Worm (Caenorhabditis elegans): ENCODE results near the gene nhr-222.

The nhr-222 gene

ce11 chrV:3530403-3530802 lies 12.8 kb downstream of the nhr-222 start, which contains the start of gene srbc-66:
srbc-66 (plus strand) TSS chrV:3530703.
- TF ChIP-seq sdz-38 (tag; optimal IDR thresholded peaks at IDR 0.05), result no peak
- TF ChIP-seq lin-54 (GFP tag; optimal IDR thresholded peaks at IDR 0.05), result no peak
- no peak for TF ChIP-seq ztf-28 (GFP tag; IDR thresholded peaks at IDR 0.05)
- no peak for TF ChIP-seq F52B5.7 (tag; optimal IDR thresholded peaks at IDR 0.05)
- no peak for TF ChIP-seq mes-4 (tag; optimal IDR thresholded peaks at IDR 0.05)
- no peak for TF ChIP-seq hmg-20 (GFP tag; IDR thresholded peaks at IDR 0.05)
- TF ChIP-seq nhr-120 (GFP tag; IDR thresholded peaks at IDR 0.05), result no peak
- TF ChIP-seq nfya-1 (tag; optimal IDR thresholded peaks at IDR 0.05; ENCODE audit: borderline replicate concordance, insufficient read depth), result no peak
- no peak for TF ChIP-seq nfyb-1 (GFP tag; IDR thresholded peaks at IDR 0.05)
- TF ChIP-seq gei-17 (GFP tag; optimal IDR thresholded peaks at IDR 0.05), result no peak
- no peak for TF ChIP-seq snpc-1.3 (tag; optimal IDR thresholded peaks at IDR 0.05; ENCODE audit: insufficient read depth)
- no peak for TF ChIP-seq snpc-4 (GFP tag; optimal IDR thresholded peaks at IDR 0.05)
- no peak for TF ChIP-seq snpc-4 (tag; optimal IDR thresholded peaks at IDR 0.05)
- no peak for TF ChIP-seq K11D2.4 (GFP tag; IDR thresholded peaks at IDR 0.05)
- no peak for TF ChIP-seq pha-4 (tag; optimal IDR thresholded peaks at IDR 0.05)
- TF ChIP-seq ekl-4 (GFP tag; IDR thresholded peaks at IDR 0.05), result no peak
- TF ChIP-seq aptf-3 (GFP tag; IDR thresholded peaks at IDR 0.05), result no peak

- TF ChIP-seq ZK185.1 (tag; optimal IDR thresholded peaks at IDR 0.05; ENCODE audit: poor library complexity, severe bottlenecking), result no peak
- no peak for TF ChIP-seq B0336.3 (GFP tag; IDR thresholded peaks at IDR 0.05)
- TF ChIP-seq F55B11.4 (tag; optimal IDR thresholded peaks at IDR 0.05; ENCODE audit: borderline replicate concordance, insufficient read depth), result no peak
- TF ChIP-seq hmg-1.2 (GFP tag; IDR thresholded peaks at IDR 0.05), result no peak
- no peak for TF ChIP-seq nhr-80 (tag; optimal IDR thresholded peaks at IDR 0.05)
- TF ChIP-seq somi-1 (GFP tag; optimal IDR thresholded peaks at IDR 0.05), result no peak
- TF ChIP-seq athp-1 (tag; optimal IDR thresholded peaks at IDR 0.05), result no peak
- no peak for TF ChIP-seq cebp-1 (GFP tag; IDR thresholded peaks at IDR 0.05)
- TF ChIP-seq cebp-1 (tag; optimal IDR thresholded peaks at IDR 0.05), result no peak
- no peak for TF ChIP-seq lsy-27 (tag; optimal IDR thresholded peaks at IDR 0.05; ENCODE audit: borderline replicate concordance, insufficient read depth)
- no peak for TF ChIP-seq mcd-1 (GFP tag; IDR thresholded peaks at IDR 0.05)
- no peak for TF ChIP-seq hlh-26 (GFP tag; conservative IDR thresholded peaks at IDR 0.05)
- TF ChIP-seq snpc-1.3 (tag; optimal IDR thresholded peaks at IDR 0.05; ENCODE audit: insufficient read depth), result no peak
- TF ChIP-seq mel-28 (tag; optimal IDR thresholded peaks at IDR 0.05; ENCODE audit: borderline replicate concordance), result no peak
- no peak for TF ChIP-seq egl-44 (GFP tag; IDR thresholded peaks at IDR 0.05)
- no peak for TF ChIP-seq lin-40 (tag; optimal IDR thresholded peaks at IDR 0.05)
- no peak for TF ChIP-seq nhr-90 (tag; optimal IDR thresholded peaks at IDR 0.05)
- no peak for TF ChIP-seq pha-4 (tag; optimal IDR thresholded peaks at IDR 0.05)
Measured at ce11 chrV:3526882-3527281, 16.4 kb downstream of the nhr-222 start, which contains the start of gene str-260. str-260 (plus strand) TSS chrV:3527182.

ce11 chrV:3524970-3525369 lies 18.3 kb downstream of the nhr-222 start, which contains the start of gene T24A6.7:
T24A6.7 (plus strand) TSS chrV:3525270.
- TF ChIP-seq ceh-27 (GFP tag; optimal IDR thresholded peaks at IDR 0.05) (no peak), B0261.1 (tag; optimal IDR thresholded peaks at IDR 0.05) (no peak), B0019.2 (GFP tag; conservative IDR thresholded peaks at IDR 0.05) (no peak), K11D2.4 (GFP tag; IDR thresholded peaks at IDR 0.05) (no peak), ztf-6 (GFP tag; IDR thresholded peaks at IDR 0.05) (no peak), ceh-58 (GFP tag; IDR thresholded peaks at IDR 0.05) (no peak), hmg-20 (GFP tag; IDR thresholded peaks at IDR 0.05) (no peak), attf-6 (GFP tag; IDR thresholded peaks at IDR 0.05) (no peak), hlh-26 (GFP tag; conservative IDR thresholded peaks at IDR 0.05) (no peak), atf-7 (tag; optimal IDR thresholded peaks at IDR 0.05) (no peak), snpc-4 (GFP tag; optimal IDR thresholded peaks at IDR 0.05) (no peak), snpc-4 (tag; optimal IDR thresholded peaks at IDR 0.05) (no peak), lsl-1 (GFP tag; optimal IDR thresholded peaks at IDR 0.05) (no peak), chd-7 (tag; optimal IDR thresholded peaks at IDR 0.05) (no peak), T26A5.8 (tag; optimal IDR thresholded peaks at IDR 0.05) (no peak), mes-4 (tag; optimal IDR thresholded peaks at IDR 0.05) (no peak), egl-44 (GFP tag; IDR thresholded peaks at IDR 0.05) (no peak), athp-1 (tag; optimal IDR thresholded peaks at IDR 0.05) (no peak), F55B11.4 (tag; optimal IDR thresholded peaks at IDR 0.05; ENCODE audit: borderline replicate concordance, insufficient read depth) (no peak), zim-3 (tag; optimal IDR thresholded peaks at IDR 0.05) (no peak)
